Fruit fly (Drosophila melanogaster) whole organism, larva: ENCODE data around the gene Clbn.
"Not testable (repeated sequence)": the region's sequence is repeated elsewhere in the genome, so short reads cannot be mapped to it uniquely, and the experiment has no call there.

ENCODE experiments used
- noc ChIP-seq: fragments of 200-800 bp; sonication (Bioruptor generic); optimal IDR thresholded peaks from 3 replicates; lab custom pipeline; 2019; ENCODE audit warnings: missing biosample characterization, mild to moderate bottlenecking, missing genetic modification characterization, moderate library complexity

Gene Clbn

DNA sequence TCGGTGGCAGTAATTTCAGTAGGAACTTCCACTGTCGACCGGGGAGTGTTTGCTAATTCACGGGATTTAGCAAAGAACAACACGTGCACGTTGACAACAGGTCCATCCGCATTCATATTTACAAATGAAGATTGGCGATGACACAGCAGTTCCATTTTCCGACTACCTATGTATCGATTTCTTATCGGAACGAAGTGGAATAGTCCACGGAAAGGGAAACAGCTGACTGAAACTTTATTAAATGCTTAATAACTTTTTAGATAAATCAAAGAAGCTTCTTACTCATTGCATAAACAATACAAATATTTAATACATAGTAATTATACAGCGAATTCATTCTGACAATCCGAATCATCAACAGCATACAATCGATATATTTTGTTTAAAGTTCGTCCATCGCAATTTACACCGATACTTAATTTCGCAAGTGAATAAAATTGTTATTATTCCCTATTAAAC lies at the start of gene Clbn, which contains the start of the genes Mocs2A and Mocs2B:
TSS of gene Clbn (plus strand) at position 272 of the 459 bp plus-strand sequence.
TSS of gene Mocs2A (minus strand) at position 129 of the 459 bp plus-strand sequence.
TSS of gene Mocs2B (minus strand) at position 129 of the 459 bp plus-strand sequence.
- TF ChIP-seq noc (tag; lab: Kevin White, UChicago): no peak

DNA sequence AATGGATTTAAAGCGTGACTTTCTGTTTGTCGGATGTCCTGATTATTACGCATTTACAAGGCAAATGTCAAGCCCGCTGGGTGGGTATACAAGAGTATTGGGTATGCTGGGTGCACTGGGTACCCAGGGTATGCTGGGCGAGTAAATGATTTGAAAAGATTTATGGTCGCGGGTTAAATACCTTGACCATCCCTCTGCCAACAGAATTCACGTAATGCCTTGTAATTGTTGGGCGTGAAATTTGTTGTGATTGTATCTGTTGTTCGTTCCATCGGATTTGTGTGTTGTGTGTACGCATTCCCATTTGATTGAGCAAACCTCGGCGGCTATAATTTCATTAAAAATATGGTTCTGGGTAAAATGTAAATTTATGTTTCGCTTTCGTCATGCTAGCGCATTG lies 48.6 kb upstream of the Clbn start:
- TF ChIP-seq noc (tag; lab: Kevin White, UChicago): no peak

DNA sequence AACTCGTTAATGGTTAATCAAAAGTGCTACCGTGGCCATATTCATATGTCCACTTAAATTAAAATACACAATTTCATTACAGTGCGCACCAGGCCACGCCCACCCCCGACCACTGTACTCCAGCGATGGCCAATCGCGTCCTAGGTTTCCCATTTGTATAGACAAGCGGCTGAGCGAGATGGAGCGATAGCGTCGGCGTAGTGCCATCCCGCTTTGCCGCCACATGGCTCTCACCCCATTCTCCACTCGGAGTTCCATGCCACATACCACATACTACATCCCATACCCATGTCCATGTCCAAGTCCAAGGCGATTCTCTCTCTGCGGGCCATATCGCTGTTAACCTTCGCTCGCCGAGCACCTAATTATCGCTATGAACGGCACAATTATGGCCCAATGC lies 46.9 kb upstream of the Clbn start:
- TF ChIP-seq noc (tag; lab: Kevin White, UChicago): no peak

DNA sequence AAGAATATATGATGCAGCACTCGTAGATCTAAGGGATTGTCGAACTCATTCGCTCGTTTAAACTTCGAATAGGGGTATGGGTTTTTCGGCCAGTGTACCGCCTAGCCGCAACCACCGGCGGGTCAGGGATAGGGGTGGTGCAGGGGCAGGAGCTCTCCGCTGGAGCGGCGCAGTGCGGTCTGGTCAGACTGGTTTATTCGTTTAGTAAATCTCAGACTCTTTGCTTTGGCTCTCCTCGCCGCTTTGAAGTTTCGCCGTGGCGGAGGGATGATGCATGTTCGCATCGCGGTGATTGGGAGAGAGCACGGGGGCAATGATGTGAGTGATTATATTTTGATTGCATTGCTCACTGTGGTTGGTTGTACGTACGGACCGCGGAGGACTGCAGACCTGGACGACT lies 45.0 kb upstream of the Clbn start, which contains the start of gene fd96Ca:
TSS of gene fd96Ca (plus strand) at position 337 of the 400 bp plus-strand sequence.
- no peak for TF ChIP-seq noc (tag; lab: Kevin White, UChicago)

DNA sequence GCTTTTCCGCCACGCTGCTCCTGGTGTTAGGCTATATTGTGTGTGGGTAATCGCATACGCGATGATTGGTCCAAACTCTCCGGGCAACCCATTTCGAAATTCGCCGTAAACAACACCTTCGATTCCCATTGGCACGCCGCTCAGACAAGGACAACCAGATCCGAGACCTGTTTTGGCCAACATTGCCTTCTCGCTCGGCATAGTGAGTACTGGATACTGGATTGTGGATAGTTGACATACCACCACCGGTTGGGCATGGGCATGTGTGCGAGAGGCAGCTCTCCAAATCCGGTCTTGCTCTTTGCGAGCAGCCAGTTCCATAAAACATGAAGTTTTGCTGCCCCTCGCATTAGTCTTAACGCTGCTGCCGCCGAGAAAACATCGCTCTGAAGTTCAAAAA lies 32.7 kb upstream of the Clbn start, which contains the start of gene fd96Cb:
TSS of gene fd96Cb (plus strand) at position 374 of the 400 bp plus-strand sequence.
- TF ChIP-seq noc (tag; lab: Kevin White, UChicago): no peak

DNA sequence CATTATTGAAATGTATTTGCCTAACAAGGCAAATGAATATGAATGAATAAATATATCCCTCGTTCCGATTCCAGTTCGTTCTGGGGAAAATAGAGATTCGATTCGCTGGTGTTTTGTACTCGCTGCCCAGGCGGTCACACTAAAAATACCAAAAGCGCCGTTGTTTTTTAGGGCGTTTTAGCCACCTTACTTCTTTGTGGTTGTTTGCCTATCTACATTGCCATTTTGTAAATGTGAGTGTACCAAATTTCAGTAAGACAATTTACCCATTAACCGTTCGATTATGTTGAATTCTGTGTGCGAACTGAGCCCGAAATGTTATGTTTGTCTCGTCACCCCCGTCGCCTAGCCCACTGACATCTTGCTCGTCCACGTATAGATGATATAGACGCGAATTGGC lies 29.8 kb upstream of the Clbn start, which contains the start of the genes CG33095 and CG33096:
TSS of gene CG33095 (plus strand) at position 187 of the 400 bp plus-strand sequence.
TSS of gene CG33096 (plus strand) at position 187 of the 400 bp plus-strand sequence.
- no peak for TF ChIP-seq noc (tag; lab: Kevin White, UChicago)

DNA sequence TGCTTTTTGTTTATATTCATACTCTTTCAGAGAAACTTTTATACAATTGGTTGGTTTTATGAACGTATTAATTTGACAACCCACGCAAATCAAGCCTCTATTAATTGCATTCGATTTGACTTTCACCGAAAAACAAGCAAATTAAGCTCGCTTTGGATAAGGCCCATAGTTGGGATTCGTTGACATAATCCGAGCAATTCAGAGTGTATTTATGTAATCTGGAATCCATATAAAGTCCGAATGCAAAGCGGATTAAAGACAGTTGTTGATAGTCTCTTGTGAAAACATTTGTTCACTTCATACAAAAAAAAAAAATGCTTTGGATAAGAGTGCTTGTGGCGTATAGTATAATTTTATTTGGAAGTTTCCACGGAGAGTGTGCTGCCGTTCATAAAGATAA lies 25.0 kb upstream of the Clbn start, which contains the start of gene CG45095:
TSS of gene CG45095 (plus strand) at position 301 of the 400 bp plus-strand sequence.
- TF ChIP-seq noc (tag; lab: Kevin White, UChicago): no peak

DNA sequence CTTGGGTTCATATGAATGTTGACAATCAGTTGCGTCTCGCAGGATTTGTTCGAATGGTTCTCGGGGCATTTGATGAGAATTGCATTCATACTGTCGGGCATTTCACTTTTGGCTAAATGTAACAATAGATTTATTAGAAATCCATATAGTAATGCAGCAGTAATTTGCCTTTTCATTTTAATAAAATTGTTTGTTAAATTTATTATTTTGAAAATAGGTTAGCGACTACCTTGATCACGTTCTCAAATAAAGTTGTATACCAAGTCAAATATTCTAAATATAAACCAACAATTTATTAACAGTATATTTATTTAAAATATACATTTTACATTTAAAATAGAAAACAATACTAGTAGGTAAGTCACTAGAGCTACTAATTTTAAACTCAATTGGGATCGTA lies 18.4 kb upstream of the Clbn start, which contains the start of gene CG34027:
TSS of gene CG34027 (minus strand) at position 101 of the 400 bp plus-strand sequence.
- no peak for TF ChIP-seq noc (tag; lab: Kevin White, UChicago)

DNA sequence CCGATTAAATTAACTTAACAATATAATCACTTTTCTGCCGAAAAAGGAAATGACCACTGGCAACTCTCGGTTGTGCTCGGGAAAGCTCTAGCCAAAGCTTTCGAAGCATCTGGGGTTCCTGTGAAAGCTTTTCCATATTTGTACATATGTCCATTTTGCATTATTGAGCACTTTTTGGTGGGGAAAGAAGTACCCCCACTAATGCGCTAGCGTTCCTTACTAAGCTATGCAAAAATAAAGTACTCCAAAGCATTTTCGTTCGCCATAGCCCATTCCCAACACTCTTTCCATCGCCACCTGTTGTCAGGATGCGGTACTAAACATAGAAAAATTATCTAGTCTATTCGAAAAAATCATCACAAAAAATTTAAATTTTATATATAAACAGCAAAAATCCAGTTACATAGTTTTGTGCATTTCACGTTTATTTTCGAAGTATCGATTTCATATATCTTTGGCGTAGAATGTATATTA lies 14.8 kb upstream of the Clbn start, which contains the start of gene Nepl16:
TSS of gene Nepl16 (minus strand) at position 51 of the 474 bp plus-strand sequence.
- TF ChIP-seq noc (tag; lab: Kevin White, UChicago): no peak

DNA sequence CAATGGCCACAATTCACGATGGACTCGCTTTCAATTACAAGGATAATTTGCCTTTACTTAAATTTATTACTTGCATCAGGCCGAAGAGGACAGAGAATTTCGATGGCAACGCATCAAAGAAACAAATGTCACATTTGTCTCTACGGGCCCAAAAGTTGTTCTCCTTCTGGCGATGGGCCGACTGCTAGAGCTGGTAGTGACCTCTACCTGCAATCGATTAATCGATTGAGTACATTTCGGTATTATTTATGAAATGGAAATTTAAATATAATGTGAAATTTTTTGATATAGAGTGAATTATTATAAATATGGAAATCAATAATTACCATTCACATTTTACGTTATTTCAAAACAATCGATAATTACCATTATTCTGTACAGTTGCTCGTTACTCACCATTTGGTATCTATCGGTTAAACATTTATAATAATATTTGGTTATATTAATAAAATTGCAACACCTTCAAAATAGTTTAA lies 4.5 kb upstream of the Clbn start, which contains the start of the genes CG31510 and TTLL5:
TSS of gene CG31510 (minus strand) at position 185 of the 476 bp plus-strand sequence.
TSS of gene TTLL5 (minus strand) at position 185 of the 476 bp plus-strand sequence.
- no peak for TF ChIP-seq noc (tag; lab: Kevin White, UChicago)

DNA sequence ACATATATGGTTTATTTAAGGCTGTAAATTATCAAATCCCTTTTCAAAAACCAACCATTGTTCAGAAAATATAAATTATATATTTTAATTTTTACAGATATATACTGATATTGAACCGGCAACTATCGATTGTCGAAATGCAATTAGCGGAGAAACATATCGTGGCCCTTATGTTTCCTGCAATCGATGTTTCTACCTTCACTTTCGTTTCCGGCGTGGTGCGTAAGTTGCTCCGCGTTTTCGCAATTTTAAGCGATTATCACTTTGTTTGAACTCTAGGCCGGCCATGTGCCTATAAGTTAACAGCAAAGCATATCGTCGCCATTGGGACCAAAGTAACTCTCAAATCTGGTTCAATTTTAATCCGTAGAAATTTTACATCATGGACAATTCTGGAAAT lies 4.0 kb upstream of the Clbn start, which contains the start of gene vig2:
TSS of gene vig2 (plus strand) at position 112 of the 400 bp plus-strand sequence.
- TF ChIP-seq noc (tag; lab: Kevin White, UChicago): not testable (repeated sequence)

DNA sequence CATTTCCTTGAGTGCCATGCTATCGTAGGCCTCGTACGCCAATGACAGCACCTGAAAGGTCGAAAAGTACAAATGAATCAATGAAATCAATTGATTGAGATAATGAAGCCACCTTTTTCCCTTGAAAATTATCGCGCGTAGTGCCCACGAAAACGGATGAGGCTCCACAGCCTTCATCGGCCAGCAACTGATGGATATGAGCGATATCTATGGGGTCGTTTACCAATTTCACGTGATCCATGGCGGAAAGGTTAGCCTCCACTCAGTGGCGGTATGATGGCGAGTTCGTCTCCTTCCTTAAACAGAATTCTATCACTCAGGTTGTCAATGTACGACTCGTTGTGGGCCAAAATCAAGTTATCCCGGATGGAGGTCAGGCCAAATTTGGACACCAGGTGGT lies 479 bp upstream of the Clbn start:
- no peak for TF ChIP-seq noc (tag; lab: Kevin White, UChicago)

DNA sequence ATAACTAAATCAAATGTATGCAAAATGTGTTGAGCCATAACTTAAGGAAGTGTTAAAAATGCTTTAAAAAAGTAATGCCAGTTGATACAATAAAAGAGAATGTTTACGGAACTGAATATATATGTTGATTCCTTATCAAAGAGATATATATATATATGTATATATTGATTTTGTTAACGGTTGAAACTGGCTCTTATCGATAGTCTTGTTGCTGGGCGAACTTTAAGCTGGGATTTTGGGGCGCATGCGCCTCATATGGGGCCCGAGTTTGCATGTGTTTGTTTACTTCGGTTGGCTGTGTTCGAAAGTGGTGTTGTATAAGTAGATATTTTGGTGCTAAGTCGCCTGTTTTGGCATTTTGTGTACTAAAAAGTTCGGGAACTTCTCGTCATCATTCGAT lies 3.7 kb downstream of the Clbn start, which contains the start of gene Bili:
TSS of gene Bili (plus strand) at position 265 of the 400 bp plus-strand sequence.
- not testable (repeated sequence) for TF ChIP-seq noc (tag; lab: Kevin White, UChicago)

DNA sequence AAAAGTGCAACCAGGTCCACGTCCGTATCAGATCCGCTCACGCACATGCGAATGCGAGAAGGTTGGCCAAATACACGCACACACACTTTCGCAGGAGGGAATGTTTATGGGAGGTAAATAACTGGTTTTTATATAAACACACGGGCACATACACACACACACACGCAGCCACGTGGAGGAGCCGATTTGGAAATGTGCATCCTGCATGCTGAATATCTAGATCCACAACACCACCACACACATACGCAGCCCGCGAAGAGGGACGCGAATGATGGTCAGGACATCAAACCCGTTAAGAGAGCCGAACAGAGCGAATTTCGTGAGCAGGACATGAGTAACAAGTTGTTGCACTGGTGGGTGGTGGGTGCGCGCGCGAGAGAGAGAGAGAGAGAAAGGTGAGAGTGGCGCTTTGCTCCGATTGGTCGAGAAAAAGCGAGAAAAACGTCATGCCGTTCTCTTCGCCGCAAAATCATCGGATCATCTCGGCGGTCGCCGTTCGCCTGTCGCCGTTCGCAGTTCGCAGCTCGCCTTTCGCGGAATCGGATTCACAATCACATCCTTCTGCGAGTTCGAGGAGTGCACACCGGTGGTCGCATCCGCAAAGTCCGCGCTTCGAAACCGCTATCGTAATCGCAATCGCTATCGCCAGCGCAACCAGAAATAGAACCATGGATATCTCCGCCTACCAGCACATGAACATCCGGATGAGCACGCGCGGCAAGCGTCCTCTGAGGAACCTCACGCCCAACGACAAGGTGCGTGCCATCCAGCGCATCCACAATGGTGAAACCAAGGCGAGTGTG lies 10.5 kb downstream of the Clbn start, which contains the start of gene danr:
TSS of gene danr (plus strand) at position 508 of the 803 bp plus-strand sequence.
- no peak for TF ChIP-seq noc (tag; lab: Kevin White, UChicago)

DNA sequence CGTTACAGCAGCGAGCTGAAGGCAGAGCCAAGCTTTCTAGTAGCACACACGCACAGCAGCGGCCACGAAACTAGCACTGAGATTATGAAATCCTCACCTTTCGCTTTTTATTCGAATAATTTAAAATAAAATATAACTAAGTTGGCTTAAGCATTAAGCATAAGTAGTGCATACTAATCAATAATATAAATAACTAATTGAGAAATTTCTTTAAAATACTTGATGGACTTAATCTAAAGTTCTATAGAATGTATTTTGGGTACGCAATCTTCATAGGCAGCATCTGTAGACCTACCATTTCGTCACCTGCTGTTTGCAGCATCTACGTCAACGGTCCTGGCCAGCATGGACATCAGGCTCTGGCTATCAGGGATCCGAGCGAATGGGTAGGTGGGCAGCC lies 25.0 kb downstream of the Clbn start:
- TF ChIP-seq noc (tag; lab: Kevin White, UChicago): no peak
